Worm (Caenorhabditis elegans): ENCODE measurements around the gene F45E1.5.
A peak's percentile ranks its signal among the peaks of the same experiment; 100 is the strongest.

F45E1.5 gene

DNA sequence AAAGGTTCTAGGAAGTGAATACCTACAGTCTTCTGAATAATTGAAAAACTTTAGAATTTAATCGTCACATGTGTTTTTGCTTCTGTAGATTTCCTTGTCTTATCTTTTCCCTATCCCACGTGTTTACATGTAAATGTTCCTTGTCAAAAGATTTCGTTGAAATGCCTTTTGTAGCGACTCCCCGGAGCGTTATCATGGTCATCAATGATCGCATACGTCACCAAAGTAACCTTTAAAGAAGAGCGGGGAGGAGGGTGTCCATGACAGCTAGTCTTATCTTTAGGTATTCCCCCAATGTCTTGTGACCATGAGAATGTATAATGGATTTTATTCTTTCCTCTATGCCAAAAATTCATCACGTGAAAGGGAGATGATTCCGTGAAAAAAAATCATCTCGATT is 10.4 kb downstream of the F45E1.5 start:
- peak; percentile 19 for TF ChIP-seq chd-7 (tag; optimal IDR thresholded peaks at IDR 0.05)
- TF ChIP-seq ceh-79 (tag; optimal IDR thresholded peaks at IDR 0.05), result no peak
- TF ChIP-seq somi-1 (GFP tag; optimal IDR thresholded peaks at IDR 0.05), result peak; percentile 67
- 0 out of 2 replicates have a peak, but pooled peaks have one; percentile 14 for TF ChIP-seq mcd-1 (GFP tag; IDR thresholded peaks at IDR 0.05)
- peak; percentile 40; the same call in 1 of the 2 replicates for TF ChIP-seq lin-26 (GFP tag; IDR thresholded peaks at IDR 0.05)
- peak; percentile 56 for TF ChIP-seq lin-40 (tag; optimal IDR thresholded peaks at IDR 0.05)
- TF ChIP-seq ztf-6 (GFP tag; IDR thresholded peaks at IDR 0.05), result no peak
- peak; percentile 5 for TF ChIP-seq pha-4 (tag; optimal IDR thresholded peaks at IDR 0.05)
- TF ChIP-seq lin-54 (GFP tag; optimal IDR thresholded peaks at IDR 0.05), result no peak
- peak; percentile 26 for TF ChIP-seq atf-7 (tag; optimal IDR thresholded peaks at IDR 0.05)
- peak; percentile 40 for TF ChIP-seq ztf-22 (GFP tag; optimal IDR thresholded peaks at IDR 0.05)
- no peak for TF ChIP-seq efl-1 (GFP tag; optimal IDR thresholded peaks at IDR 0.05)
- no peak for TF ChIP-seq madf-10 (tag; optimal IDR thresholded peaks at IDR 0.05)
- peak in 1 of 2 experiments; percentile 34 for TF ChIP-seq let-607 (tag; optimal IDR thresholded peaks at IDR 0.05)
- TF ChIP-seq ztf-26 (tag; optimal IDR thresholded peaks at IDR 0.05), result peak; percentile 62
- peak; percentile 43 for TF ChIP-seq nhr-80 (tag; optimal IDR thresholded peaks at IDR 0.05)
- peak in 1 of 3 experiments; percentile 14 for TF ChIP-seq lin-35 (GFP tag; optimal IDR thresholded peaks at IDR 0.05)
- TF ChIP-seq cebp-1 (GFP tag; IDR thresholded peaks at IDR 0.05), result no peak
- TF ChIP-seq cebp-1 (tag; optimal IDR thresholded peaks at IDR 0.05), result peak; percentile 28
- TF ChIP-seq K11D2.4 (GFP tag; IDR thresholded peaks at IDR 0.05), result peak; percentile 53; the same call in 1 of the 2 replicates
- TF ChIP-seq ceh-40 (GFP tag; IDR thresholded peaks at IDR 0.05), result 0 out of 2 replicates have a peak, but pooled peaks have one; percentile 45
- peak; percentile 14 for TF ChIP-seq repo-1 (tag; optimal IDR thresholded peaks at IDR 0.05)

DNA sequence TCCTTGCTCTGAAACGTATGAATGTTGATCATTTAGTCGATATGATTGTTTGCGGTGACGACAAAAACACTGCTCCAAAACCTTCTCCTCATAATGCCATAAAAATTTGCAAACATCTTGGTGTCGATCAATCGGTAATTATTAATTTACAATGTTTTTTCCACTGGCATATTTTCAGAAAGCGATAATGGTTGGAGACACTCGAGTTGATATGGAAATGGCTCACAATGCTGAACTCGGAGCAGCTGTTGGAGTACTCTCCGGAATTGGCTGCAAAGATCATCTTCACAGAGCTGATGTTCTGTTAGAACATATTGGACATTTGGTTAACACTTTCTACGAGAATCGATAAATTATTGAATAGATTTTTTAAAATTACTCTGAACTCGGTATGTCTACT is 12.0 kb downstream of the F45E1.5 start:
- TF ChIP-seq unc-62 (GFP tag; optimal IDR thresholded peaks at IDR 0.05), result no peak
- TF ChIP-seq hmg-20 (GFP tag; IDR thresholded peaks at IDR 0.05), result no peak
- no peak for TF ChIP-seq C06A6.2 (GFP tag; conservative IDR thresholded peaks at IDR 0.05)
- TF ChIP-seq dpl-1 (GFP tag; optimal IDR thresholded peaks at IDR 0.05), result no peak
- TF ChIP-seq madf-3 (GFP tag; IDR thresholded peaks at IDR 0.05), result peak; percentile 59; the same call in 1 of the 2 replicates

DNA sequence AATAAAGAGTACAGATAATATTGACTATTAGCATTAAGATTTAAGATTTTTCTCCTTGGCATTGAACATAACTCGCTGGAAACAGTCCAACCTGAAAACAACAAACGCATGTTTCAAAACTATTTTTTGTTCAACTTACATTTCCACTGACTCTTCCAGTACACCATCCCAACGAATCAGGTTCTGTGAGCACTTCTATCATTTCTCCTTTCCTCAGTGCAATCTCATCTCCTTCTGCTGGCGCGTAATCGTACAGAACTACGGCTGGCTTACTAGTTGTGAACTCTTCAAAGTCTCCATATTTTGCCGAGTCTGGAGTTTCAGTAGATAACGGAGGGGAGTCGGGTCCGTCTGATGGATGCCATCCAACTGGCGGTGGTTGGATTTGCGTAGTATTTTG is 12.7 kb downstream of the F45E1.5 start:
- TF ChIP-seq ztf-26 (tag; optimal IDR thresholded peaks at IDR 0.05) (peak; percentile 39), nhr-27 (tag; optimal IDR thresholded peaks at IDR 0.05) (no peak), ztf-3 (GFP tag; optimal IDR thresholded peaks at IDR 0.05) (peak; percentile 12), let-526 (GFP tag; IDR thresholded peaks at IDR 0.05) (no peak)

DNA sequence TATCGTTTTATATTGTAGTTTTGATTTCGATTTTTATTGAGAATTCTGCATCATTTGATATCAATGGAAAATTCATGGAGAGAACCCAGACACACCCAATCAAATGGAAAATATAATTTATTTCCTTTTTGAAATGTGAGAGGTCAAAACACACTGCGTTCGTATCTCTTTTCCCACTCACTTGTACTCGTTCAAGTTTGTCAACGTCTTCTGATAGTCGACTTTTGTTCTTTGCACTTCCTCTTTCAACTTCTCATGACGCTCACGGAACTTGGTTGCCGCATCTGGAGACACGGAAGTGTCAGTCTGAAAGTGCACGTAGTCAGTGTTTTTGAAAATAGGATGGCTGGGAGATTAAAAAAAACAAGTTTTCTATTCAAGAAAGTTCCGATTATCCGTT is 13.8 kb downstream of the F45E1.5 start:
- TF ChIP-seq lin-40 (tag; optimal IDR thresholded peaks at IDR 0.05) (peak; percentile 71), lir-1 (GFP tag; conservative IDR thresholded peaks at IDR 0.05) (no peak), somi-1 (GFP tag; optimal IDR thresholded peaks at IDR 0.05) (peak; percentile 8), ztf-26 (tag; optimal IDR thresholded peaks at IDR 0.05) (peak; percentile 67)

DNA sequence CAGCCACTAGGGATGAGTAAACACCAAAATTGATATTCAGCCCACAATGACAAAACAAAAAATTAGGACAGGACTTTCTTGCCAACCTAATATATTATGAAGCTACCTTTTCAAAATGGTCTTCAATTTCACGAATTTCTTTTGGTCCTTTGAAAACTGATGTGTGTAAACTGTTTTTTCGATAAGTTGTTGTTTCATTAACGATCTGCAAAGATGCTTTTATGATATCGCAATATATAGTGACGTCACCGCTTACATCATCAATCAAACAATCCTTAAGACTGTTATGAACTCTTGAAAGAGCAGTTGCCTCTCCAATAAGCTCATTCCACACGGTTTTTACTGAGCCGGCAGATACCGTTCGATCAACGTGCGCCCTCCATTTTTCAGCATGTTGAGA is 15.6 kb downstream of the F45E1.5 start:
- TF ChIP-seq F55B11.4 (tag; optimal IDR thresholded peaks at IDR 0.05; ENCODE audit: borderline replicate concordance, insufficient read depth), result no peak
- no peak for TF ChIP-seq zfh-2 (GFP tag; conservative IDR thresholded peaks at IDR 0.05)
- TF ChIP-seq ceh-27 (GFP tag; optimal IDR thresholded peaks at IDR 0.05), result no peak
- no peak for TF ChIP-seq mcd-1 (GFP tag; IDR thresholded peaks at IDR 0.05)
- no peak for TF ChIP-seq nhr-80 (tag; optimal IDR thresholded peaks at IDR 0.05)
- no peak for TF ChIP-seq hlh-12 (tag; optimal IDR thresholded peaks at IDR 0.05)
- TF ChIP-seq ztf-28 (GFP tag; IDR thresholded peaks at IDR 0.05), result no peak
- no peak for TF ChIP-seq ceh-91 (GFP tag; IDR thresholded peaks at IDR 0.05)
- TF ChIP-seq lsy-27 (tag; optimal IDR thresholded peaks at IDR 0.05; ENCODE audit: borderline replicate concordance, insufficient read depth), result no peak
- no peak for TF ChIP-seq nhr-120 (GFP tag; IDR thresholded peaks at IDR 0.05)
- TF ChIP-seq ZK185.1 (tag; optimal IDR thresholded peaks at IDR 0.05; ENCODE audit: poor library complexity, severe bottlenecking), result no peak
- TF ChIP-seq F39B2.1 (GFP tag; IDR thresholded peaks at IDR 0.05), result no peak
- no peak for TF ChIP-seq dox-1 (GFP tag; IDR thresholded peaks at IDR 0.05)
